Worm (Caenorhabditis elegans): ENCODE data around the gene Y105C5B.15.

DNA sequence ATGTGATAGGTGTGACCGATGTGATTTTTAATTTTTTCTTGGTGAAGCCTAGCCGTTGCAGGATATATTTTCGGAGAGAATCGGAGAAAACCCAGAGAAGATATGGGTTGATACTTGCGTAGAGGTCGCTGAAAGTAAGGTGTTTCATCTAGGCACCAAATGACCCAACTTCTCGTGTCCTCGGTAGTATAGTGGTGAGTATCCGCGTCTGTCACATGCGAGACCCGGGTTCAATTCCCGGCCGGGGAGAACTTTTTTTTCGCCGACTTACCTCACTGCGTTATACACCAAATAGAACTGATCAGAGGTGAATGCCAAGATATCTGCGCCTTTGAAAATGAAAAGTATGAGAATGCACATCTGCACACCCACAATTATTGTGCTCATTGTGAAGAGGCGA lies 19.9 kb upstream of the Y105C5B.15 start:
- TF ChIP-seq ztf-11 (tag; optimal IDR thresholded peaks at IDR 0.05): no peak
- peak; percentile 4 for TF ChIP-seq lin-32 (GFP tag; optimal IDR thresholded peaks at IDR 0.05)
- no peak for TF ChIP-seq nhr-2 (tag; optimal IDR thresholded peaks at IDR 0.05)
- no peak for TF ChIP-seq nhr-12 (tag; optimal IDR thresholded peaks at IDR 0.05)
- TF ChIP-seq pha-4 (tag; optimal IDR thresholded peaks at IDR 0.05): no peak
- TF ChIP-seq lin-13 (tag; optimal IDR thresholded peaks at IDR 0.05): no peak
- TF ChIP-seq cnd-1 (tag; optimal IDR thresholded peaks at IDR 0.05): no peak
- peak; percentile 22 for TF ChIP-seq sptf-1 (tag; optimal IDR thresholded peaks at IDR 0.05)
- TF ChIP-seq nhr-76 (tag; optimal IDR thresholded peaks at IDR 0.05): no peak
- no peak for TF ChIP-seq unc-62 (GFP tag; optimal IDR thresholded peaks at IDR 0.05)
- TF ChIP-seq lsy-2 (tag; optimal IDR thresholded peaks at IDR 0.05): no peak
- TF ChIP-seq mep-1 (tag; optimal IDR thresholded peaks at IDR 0.05): no peak
